Worm (Caenorhabditis elegans) whole organism, young adult: Measurements from ENCODE around the gene ZK185.4.
A peak's percentile ranks its signal among the peaks of the same experiment; 100 is the strongest.

Experiments
- B0336.3 ChIP-seq: fragments of 200-800 bp; sonication (Bioruptor generic); IDR thresholded peaks from 2 replicates; pipeline ENCODE4 v1.3.6; 2022; ENCODE audit warnings: missing genetic modification characterization, missing compliant biosample characterization
- D2030.7 ChIP-seq: fragments of 200-800 bp; sonication (Bioruptor generic); IDR thresholded peaks from 2 replicates; pipeline ENCODE4 v1.3.6; 2022; ENCODE audit warnings: missing genetic modification reagents, missing genetic modification characterization, missing compliant biosample characterization
- F22D6.2 ChIP-seq: sonication (generic microtip); optimal IDR thresholded peaks from 2 replicates; lab custom pipeline; 2016; ENCODE audit warnings: mild to moderate bottlenecking, missing genetic modification characterization, missing compliant biosample characterization
- F33H1.4 ChIP-seq: fragments of 200-800 bp; sonication (Bioruptor generic); IDR thresholded peaks from 2 replicates; pipeline ENCODE4 v1.3.6; 2022; ENCODE audit warnings: missing genetic modification reagents, missing genetic modification characterization, missing compliant biosample characterization
- F39B2.1 ChIP-seq: fragments of 200-800 bp; sonication (Bioruptor generic); IDR thresholded peaks from 2 replicates; pipeline ENCODE4 v1.3.6; 2022; ENCODE audit warnings: missing genetic modification reagents, missing genetic modification characterization, missing compliant biosample characterization
- F49E8.2 ChIP-seq: sonication (generic microtip); optimal IDR thresholded peaks from 3 replicates; lab custom pipeline; 2017; ENCODE audit warnings: missing genetic modification characterization, mild to moderate bottlenecking, missing compliant biosample characterization, antibody characterized with exemption, moderate library complexity; ENCODE audit not compliant: insufficient read depth
- F55B11.4 ChIP-seq: sonication (generic microtip); optimal IDR thresholded peaks from 2 replicates; lab custom pipeline; 2016; ENCODE audit warnings: missing compliant biosample characterization, missing genetic modification characterization, borderline replicate concordance; ENCODE audit not compliant: insufficient read depth
- K11D2.4 ChIP-seq: fragments of 200-800 bp; sonication (Bioruptor generic); IDR thresholded peaks from 2 replicates; pipeline ENCODE4 v1.3.6; 2022; ENCODE audit warnings: missing genetic modification reagents, missing genetic modification characterization, missing compliant biosample characterization
- T07F8.4 ChIP-seq: sonication (generic microtip); optimal IDR thresholded peaks from 2 replicates; lab custom pipeline; 2016; ENCODE audit warnings: mild to moderate bottlenecking, missing genetic modification characterization, moderate library complexity, missing compliant biosample characterization
- Y53G8AR.9 ChIP-seq: fragments of 200-800 bp; sonication (Bioruptor generic); conservative IDR thresholded peaks from 2 replicates; pipeline ENCODE4 v1.3.6; 2022; ENCODE audit warnings: missing genetic modification reagents, missing genetic modification characterization, missing compliant biosample characterization
- ama-1 ChIP-seq, 3 experiments: fragments of 150-350 bp in 1 of 3; sonication (generic microtip) in 2 of 3; optimal IDR thresholded peaks; 2 replicates each; lab custom pipeline; 2014 to 2018; ENCODE audit warnings: missing biosample characterization in 2 of 3, missing genetic modification characterization in 2 of 3, missing genetic modification reagents in 2 of 3
- aptf-3 ChIP-seq: fragments of 200-800 bp; sonication (Bioruptor generic); IDR thresholded peaks from 2 replicates; pipeline ENCODE4 v1.3.6; 2022; ENCODE audit warnings: missing genetic modification characterization, missing compliant biosample characterization
- atf-7 ChIP-seq: sonication (generic microtip); optimal IDR thresholded peaks from 2 replicates; lab custom pipeline; 2017; ENCODE audit warnings: mild to moderate bottlenecking, missing genetic modification characterization, missing compliant biosample characterization
- attf-3 ChIP-seq: fragments of 200-800 bp; sonication (Bioruptor generic); conservative IDR thresholded peaks from 2 replicates; pipeline ENCODE4 v1.3.6; 2022; ENCODE audit warnings: missing genetic modification reagents, missing genetic modification characterization, missing compliant biosample characterization
- bed-1 ChIP-seq: fragments of 200-800 bp; sonication (Bioruptor generic); IDR thresholded peaks from 2 replicates; pipeline ENCODE4 v1.3.6; 2022; ENCODE audit warnings: missing genetic modification reagents, missing genetic modification characterization, missing compliant biosample characterization
- ccch-3 ChIP-seq: fragments of 200-800 bp; sonication (Bioruptor generic); optimal IDR thresholded peaks from 2 replicates; lab custom pipeline; 2018; ENCODE audit warnings: mild to moderate bottlenecking, missing genetic modification characterization, missing compliant biosample characterization
- cebp-1 ChIP-seq, 2 experiments: fragments of 200-800 bp in 1 of 2; sonication (Bioruptor generic) in 1 of 2; sonication (generic microtip) in 1 of 2; IDR thresholded peaks in 1 of 2; optimal IDR thresholded peaks in 1 of 2; 2 replicates each; pipeline versions ENCODE4 v1.3.6 to Lab custom; 2017 to 2022; ENCODE audit warnings: missing compliant biosample characterization in 2 of 2, missing genetic modification characterization in 2 of 2, mild to moderate bottlenecking in 1 of 2, missing genetic modification reagents in 1 of 2, moderate library complexity in 1 of 2
- ceh-27 ChIP-seq: fragments of 200-800 bp; sonication (Bioruptor generic); optimal IDR thresholded peaks from 2 replicates; lab custom pipeline; 2018; ENCODE audit warnings: mild to moderate bottlenecking, missing genetic modification characterization, moderate library complexity, missing compliant biosample characterization
- dpff-1 ChIP-seq: sonication (generic microtip); optimal IDR thresholded peaks from 2 replicates; lab custom pipeline; 2017; ENCODE audit warnings: mild to moderate bottlenecking, missing genetic modification characterization, missing compliant biosample characterization
- ekl-4 ChIP-seq: fragments of 200-800 bp; sonication (Bioruptor generic); IDR thresholded peaks from 2 replicates; pipeline ENCODE4 v1.3.6; 2022; ENCODE audit warnings: missing genetic modification reagents, missing genetic modification characterization, missing compliant biosample characterization
- fkh-3 ChIP-seq: sonication (generic microtip); optimal IDR thresholded peaks from 2 replicates; lab custom pipeline; 2016; ENCODE audit warnings: mild to moderate bottlenecking, missing genetic modification characterization, missing compliant biosample characterization
- him-1 ChIP-seq: sonication (generic microtip); optimal IDR thresholded peaks from 2 replicates; lab custom pipeline; 2016; ENCODE audit warnings: missing genotype, missing genetic modification reagents, missing genetic modification characterization, missing compliant biosample characterization
- hlh-26 ChIP-seq: fragments of 200-800 bp; sonication (Bioruptor generic); conservative IDR thresholded peaks from 2 replicates; pipeline ENCODE4 v1.3.6; 2022; ENCODE audit warnings: missing genetic modification reagents, missing genetic modification characterization, missing compliant biosample characterization
- hmg-1.2 ChIP-seq: fragments of 200-800 bp; sonication (Bioruptor generic); IDR thresholded peaks from 2 replicates; pipeline ENCODE4 v1.3.6; 2022; ENCODE audit warnings: missing genetic modification reagents, missing genetic modification characterization, missing compliant biosample characterization
- hsf-1 ChIP-seq: fragments of 200-800 bp; sonication (Bioruptor generic); IDR thresholded peaks from 2 replicates; pipeline ENCODE4 v1.3.6; 2022; ENCODE audit warnings: missing genetic modification reagents, missing genetic modification characterization, missing compliant biosample characterization
- lin-26 ChIP-seq: fragments of 200-800 bp; sonication (Bioruptor generic); IDR thresholded peaks from 2 replicates; pipeline ENCODE4 v1.3.6; 2022; ENCODE audit warnings: missing genetic modification reagents, missing genetic modification characterization, missing compliant biosample characterization
- lin-54 ChIP-seq: fragments of 200-800 bp; sonication (Bioruptor generic); optimal IDR thresholded peaks from 2 replicates; lab custom pipeline; 2018; ENCODE audit warnings: mild to moderate bottlenecking, missing genetic modification characterization, missing compliant biosample characterization
- lir-1 ChIP-seq: fragments of 200-800 bp; sonication (Bioruptor generic); conservative IDR thresholded peaks from 2 replicates; pipeline ENCODE4 v1.3.6; 2022; ENCODE audit warnings: missing genetic modification reagents, missing genetic modification characterization, missing compliant biosample characterization
- madf-6 ChIP-seq: fragments of 200-800 bp; sonication (Bioruptor generic); IDR thresholded peaks from 2 replicates; pipeline ENCODE4 v1.3.6; 2022; ENCODE audit warnings: missing genetic modification reagents, missing genetic modification characterization, missing compliant biosample characterization
- mcd-1 ChIP-seq: fragments of 200-800 bp; sonication (Bioruptor generic); IDR thresholded peaks from 2 replicates; pipeline ENCODE4 v1.3.6; 2022; ENCODE audit warnings: missing genetic modification reagents, missing genetic modification characterization, missing compliant biosample characterization
- mel-28 ChIP-seq: sonication (generic microtip); optimal IDR thresholded peaks from 2 replicates; lab custom pipeline; 2016; ENCODE audit warnings: borderline replicate concordance, mild to moderate bottlenecking, missing genetic modification characterization, missing compliant biosample characterization
- mes-4 ChIP-seq: sonication (generic microtip); optimal IDR thresholded peaks from 2 replicates; lab custom pipeline; 2016; ENCODE audit warnings: missing genotype, missing genetic modification characterization, missing compliant biosample characterization
- nfya-2 ChIP-seq: fragments of 200-800 bp; sonication (Bioruptor generic); IDR thresholded peaks from 2 replicates; pipeline ENCODE4 v1.3.6; 2022; ENCODE audit warnings: missing genetic modification reagents, missing genetic modification characterization, missing compliant biosample characterization
- nhr-179 ChIP-seq: sonication (generic microtip); optimal IDR thresholded peaks from 2 replicates; lab custom pipeline; 2016; ENCODE audit warnings: mild to moderate bottlenecking, missing genetic modification characterization, missing compliant biosample characterization
- nhr-27 ChIP-seq: fragments of 200-800 bp; sonication (Bioruptor generic); optimal IDR thresholded peaks from 2 replicates; lab custom pipeline; 2018; ENCODE audit warnings: mild to moderate bottlenecking, missing genetic modification characterization, moderate library complexity, missing compliant biosample characterization
- nhr-90 ChIP-seq: sonication (generic microtip); optimal IDR thresholded peaks from 2 replicates; lab custom pipeline; 2016; ENCODE audit warnings: missing genotype, mild to moderate bottlenecking, missing genetic modification characterization, missing compliant biosample characterization
- pbrm-1 ChIP-seq: fragments of 200-800 bp; sonication (Bioruptor generic); IDR thresholded peaks from 2 replicates; pipeline ENCODE4 v1.3.6; 2022; ENCODE audit warnings: missing genetic modification reagents, missing genetic modification characterization, missing compliant biosample characterization
- rcor-1 ChIP-seq: fragments of 200-800 bp; sonication (Bioruptor generic); IDR thresholded peaks from 2 replicates; pipeline ENCODE4 v1.3.6; 2022; ENCODE audit warnings: missing genetic modification reagents, missing genetic modification characterization, missing compliant biosample characterization
- repo-1 ChIP-seq: sonication (generic microtip); optimal IDR thresholded peaks from 2 replicates; lab custom pipeline; 2017; ENCODE audit warnings: mild to moderate bottlenecking, missing genetic modification characterization, missing compliant biosample characterization
- snpc-1.3 ChIP-seq: sonication (generic microtip); optimal IDR thresholded peaks from 2 replicates; lab custom pipeline; 2017; ENCODE audit warnings: missing genetic modification characterization, mild to moderate bottlenecking, missing compliant biosample characterization, antibody characterized with exemption, moderate library complexity, missing genotype, missing genetic modification reagents; ENCODE audit not compliant: insufficient read depth
- snpc-3.4 ChIP-seq: sonication (generic microtip); optimal IDR thresholded peaks from 2 replicates; lab custom pipeline; 2017; ENCODE audit warnings: missing genetic modification characterization, mild to moderate bottlenecking, missing compliant biosample characterization, antibody characterized with exemption, moderate library complexity, missing genotype, missing genetic modification reagents
- somi-1 ChIP-seq: fragments of 200-800 bp; sonication (Bioruptor generic); optimal IDR thresholded peaks from 2 replicates; lab custom pipeline; 2018; ENCODE audit warnings: mild to moderate bottlenecking, missing genetic modification characterization, missing compliant biosample characterization
- sptf-2 ChIP-seq: fragments of 200-800 bp; sonication (Bioruptor generic); optimal IDR thresholded peaks from 2 replicates; lab custom pipeline; 2018; ENCODE audit warnings: mild to moderate bottlenecking, missing genetic modification characterization, missing compliant biosample characterization

Gene ZK185.4

ce11 chrIV:4513269-4513819 lies 19.6 kb downstream of the ZK185.4 start, which contains the start of gene sar-1 (continued):
- TF ChIP-seq rcor-1 (GFP tag; lab: Robert Waterston, UW) = peak; percentile 53
- TF ChIP-seq lir-1 = peak; percentile 64; the same call in 1 of the 2 replicates

ce11 chrIV:4511259-4511890 lies 21.6 kb downstream of the ZK185.4 start, which contains the start of the genes rfth-1 and ZK180.8:
TSS of gene rfth-1 (minus strand) at chrIV:4511309.
TSS of gene ZK180.8 (minus strand) at chrIV:4511724.
- TF ChIP-seq madf-6 (GFP tag; lab: Robert Waterston, UW) = peak; percentile 48
- no peak for TF ChIP-seq snpc-1.3
- no peak for TF ChIP-seq hlh-26 (GFP tag; lab: Robert Waterston, UW)
- TF ChIP-seq pbrm-1 (GFP tag; lab: Robert Waterston, UW) = 0 out of 2 replicates have a peak, but pooled peaks have one; percentile 29
- no peak for TF ChIP-seq aptf-3
- TF ChIP-seq repo-1 (tag; lab: Kevin White, UChicago) = peak; percentile 61
- TF ChIP-seq F22D6.2 (tag; lab: Kevin White, UChicago) = no peak
- no peak for TF ChIP-seq K11D2.4 (GFP tag; lab: Robert Waterston, UW)
- no peak for TF ChIP-seq mel-28 (tag; lab: Kevin White, UChicago)
- no peak for TF ChIP-seq dpff-1 (tag; lab: Kevin White, UChicago)
- TF ChIP-seq lin-54 (GFP tag; lab: Kevin White, UChicago) = no peak
- peak; percentile 21; the same call in 1 of the 2 replicates for TF ChIP-seq mcd-1 (GFP tag; lab: Robert Waterston, UW)
- TF ChIP-seq fkh-3 = no peak
- no peak for TF ChIP-seq snpc-3.4 (tag; lab: Kevin White, UChicago)
- peak; percentile 28 for TF ChIP-seq F49E8.2
- TF ChIP-seq B0336.3 (GFP tag; lab: Robert Waterston, UW) = peak; percentile 50; the same call in 1 of the 2 replicates
- 0 out of 2 replicates have a peak, but pooled peaks have one; percentile 22 for TF ChIP-seq lin-26 (GFP tag; lab: Robert Waterston, UW)
- TF ChIP-seq Y53G8AR.9 = peak; percentile 62; the same call in 1 of the 2 replicates
- no peak for TF ChIP-seq ccch-3
- 0 out of 2 replicates have a peak, but pooled peaks have one; percentile 57 for TF ChIP-seq F39B2.1
- no peak for TF ChIP-seq F55B11.4
- TF ChIP-seq F33H1.4 (GFP tag; lab: Robert Waterston, UW) = no peak
- TF ChIP-seq mes-4 (tag; lab: Kevin White, UChicago) = no peak
- no peak for TF ChIP-seq nhr-179 (tag; lab: Kevin White, UChicago)
- TF ChIP-seq ekl-4 = no peak
- TF ChIP-seq D2030.7 (GFP tag; lab: Robert Waterston, UW) = no peak
- TF ChIP-seq rcor-1 (GFP tag; lab: Robert Waterston, UW) = no peak
- no peak for TF ChIP-seq nfya-2 (GFP tag; lab: Robert Waterston, UW)
- TF ChIP-seq bed-1 = no peak
- peak; percentile 39 for TF ChIP-seq hmg-1.2 (GFP tag; lab: Robert Waterston, UW)
- 0 out of 2 replicates have a peak, but pooled peaks have one; percentile 31 for TF ChIP-seq hsf-1 (GFP tag; lab: Robert Waterston, UW)
- no peak for TF ChIP-seq sptf-2 (GFP tag; lab: Kevin White, UChicago)
- no peak for TF ChIP-seq atf-7 (tag; lab: Kevin White, UChicago)
- 0 out of 2 replicates have a peak, but pooled peaks have one; percentile 10 for TF ChIP-seq attf-3 (GFP tag; lab: Robert Waterston, UW)
- TF ChIP-seq ceh-27 (GFP tag; lab: Kevin White, UChicago) = no peak
- no peak for TF ChIP-seq ama-1 (optimal IDR thresholded peaks at IDR 0.05; lab: Kevin White, UChicago)
- TF ChIP-seq ama-1 (GFP tag; optimal IDR thresholded peaks at IDR 0.05; lab: Kevin White, UChicago) = peak in 1 of 2 experiments; percentile 58
- no peak for TF ChIP-seq cebp-1 (GFP tag; IDR thresholded peaks at IDR 0.05; lab: Robert Waterston, UW)
- TF ChIP-seq cebp-1 (tag; optimal IDR thresholded peaks at IDR 0.05; lab: Kevin White, UChicago) = peak; percentile 23
- TF ChIP-seq him-1 (tag; lab: Kevin White, UChicago) = peak; percentile 14
- no peak for TF ChIP-seq T07F8.4 (tag; lab: Kevin White, UChicago)
- TF ChIP-seq somi-1 (GFP tag; lab: Kevin White, UChicago) = peak; percentile 13
- no peak for TF ChIP-seq nhr-90
- TF ChIP-seq nhr-27 (tag; lab: Kevin White, UChicago) = no peak
